Fruit fly (Drosophila melanogaster) whole organism, embryonic: ENCODE data around the gene Gr89a.

Source experiments
- Atf3 ChIP-seq: fragments of 200-800 bp; sonication (Bioruptor generic); optimal IDR thresholded peaks from 3 replicates; lab custom pipeline; 2016; ENCODE audit warnings: missing biosample characterization, missing genetic modification characterization
- B-H1 ChIP-seq: fragments of 200-800 bp; sonication (Bioruptor generic); IDR thresholded peaks from 3 replicates; pipeline ENCODE4 v1.3.6; 2022; ENCODE audit warnings: missing biosample characterization, missing genetic modification characterization
- CG1024 ChIP-seq: fragments of 200-800 bp; sonication (Bioruptor generic); IDR thresholded peaks from 2 replicates; pipeline ENCODE4 v1.3.6; 2022; ENCODE audit warnings: missing biosample characterization, missing genetic modification characterization
- CG10959 ChIP-seq: fragments of 200-800 bp; sonication (Bioruptor generic); IDR thresholded peaks from 2 replicates; pipeline ENCODE4 v1.3.6; 2022; ENCODE audit warnings: missing biosample characterization, missing genetic modification characterization
- CG11085 ChIP-seq: fragments of 200-800 bp; sonication (Bioruptor generic); IDR thresholded peaks from 2 replicates; pipeline ENCODE4 v1.3.6; 2022; ENCODE audit warnings: missing biosample characterization, missing genetic modification characterization
- CG11093 ChIP-seq: fragments of 200-800 bp; sonication (Bioruptor generic); IDR thresholded peaks from 3 replicates; pipeline ENCODE4 v1.3.6; 2022; ENCODE audit warnings: missing biosample characterization, missing genetic modification characterization
- CG11560 ChIP-seq: fragments of 200-800 bp; sonication (Bioruptor generic); IDR thresholded peaks from 3 replicates; pipeline ENCODE4 v1.3.6; 2022; ENCODE audit warnings: missing biosample characterization, missing genetic modification characterization
- CG13123 ChIP-seq: fragments of 200-800 bp; sonication (Bioruptor generic); optimal IDR thresholded peaks from 2 replicates; lab custom pipeline; 2016; ENCODE audit warnings: missing biosample characterization, missing genetic modification characterization
- CG14710 ChIP-seq: fragments of 200-800 bp; sonication (Bioruptor generic); optimal IDR thresholded peaks from 3 replicates; lab custom pipeline; 2019; ENCODE audit warnings: missing biosample characterization, mild to moderate bottlenecking, missing genetic modification characterization, moderate library complexity
- CG14860 ChIP-seq: fragments of 200-800 bp; sonication (Bioruptor generic); IDR thresholded peaks from 3 replicates; pipeline ENCODE4 v1.3.6; 2022; ENCODE audit warnings: missing biosample characterization, missing genetic modification characterization; ENCODE audit not compliant: partially characterized antibody
- CG1529 ChIP-seq: fragments of 200-800 bp; sonication (Bioruptor generic); optimal IDR thresholded peaks from 3 replicates; lab custom pipeline; 2018; ENCODE audit warnings: missing biosample characterization, missing genetic modification characterization
- CG1602 ChIP-seq: fragments of 200-800 bp; sonication (Bioruptor generic); optimal IDR thresholded peaks from 3 replicates; lab custom pipeline; 2016; ENCODE audit warnings: missing biosample characterization, missing genetic modification characterization
- CG17385 ChIP-seq: fragments of 200-800 bp; sonication (Bioruptor generic); optimal IDR thresholded peaks from 3 replicates; lab custom pipeline; 2018; ENCODE audit warnings: missing biosample characterization, mild to moderate bottlenecking, missing genetic modification characterization
- CG17802 ChIP-seq: fragments of 200-800 bp; sonication (Bioruptor generic); optimal IDR thresholded peaks from 2 replicates; lab custom pipeline; 2018; ENCODE audit warnings: missing biosample characterization, mild to moderate bottlenecking, missing genetic modification characterization, moderate library complexity
- CG1792 ChIP-seq: fragments of 200-800 bp; sonication (Bioruptor generic); optimal IDR thresholded peaks from 2 replicates; lab custom pipeline; 2016; ENCODE audit warnings: missing biosample characterization, missing genetic modification characterization
- CG18764 ChIP-seq: fragments of 200-800 bp; sonication (Bioruptor generic); optimal IDR thresholded peaks from 3 replicates; lab custom pipeline; 2016; ENCODE audit warnings: missing biosample characterization, missing genetic modification characterization
- CG31388 ChIP-seq: fragments of 200-800 bp; sonication (Bioruptor generic); optimal IDR thresholded peaks from 2 replicates; lab custom pipeline; 2016; ENCODE audit warnings: missing biosample characterization, missing genetic modification characterization
- CG6175 ChIP-seq: fragments of 200-800 bp; sonication (Bioruptor generic); IDR thresholded peaks from 3 replicates; pipeline ENCODE4 v1.3.6; 2022; ENCODE audit warnings: missing biosample characterization, missing genetic modification characterization
- CG6765 ChIP-seq: fragments of 200-800 bp; sonication (Bioruptor generic); optimal IDR thresholded peaks from 3 replicates; lab custom pipeline; 2017; ENCODE audit warnings: missing biosample characterization, mild to moderate bottlenecking, missing genetic modification characterization
- CG8388 ChIP-seq: fragments of 200-800 bp; sonication (Bioruptor generic); optimal IDR thresholded peaks from 2 replicates; lab custom pipeline; 2019; ENCODE audit warnings: missing biosample characterization, mild to moderate bottlenecking, missing genetic modification characterization, moderate library complexity
- CG9932 ChIP-seq: fragments of 200-800 bp; sonication (Bioruptor generic); IDR thresholded peaks from 2 replicates; pipeline ENCODE4 v1.3.6; 2022; ENCODE audit warnings: missing biosample characterization, missing genetic modification characterization
- Dll ChIP-seq: fragments of 200-800 bp; sonication (Bioruptor generic); IDR thresholded peaks from 4 replicates; pipeline ENCODE4 v1.3.6; 2022; ENCODE audit warnings: missing biosample characterization, missing genetic modification characterization; ENCODE audit not compliant: partially characterized antibody
- Dref ChIP-seq: fragments of 200-800 bp; sonication (Bioruptor generic); IDR thresholded peaks from 2 replicates; pipeline ENCODE4 v1.3.6; 2022; ENCODE audit warnings: missing biosample characterization, missing genetic modification characterization
- E2f2 ChIP-seq: fragments of 200-800 bp; sonication (Bioruptor generic); IDR thresholded peaks from 2 replicates; pipeline ENCODE4 v1.3.6; 2022; ENCODE audit warnings: missing biosample characterization, missing genetic modification characterization
- Ets65A ChIP-seq: fragments of 200-800 bp; sonication (Bioruptor generic); peaks from one replicate; lab custom pipeline; 2016; ENCODE audit warnings: missing biosample characterization, missing genetic modification characterization
- GATAe ChIP-seq: fragments of 200-800 bp; sonication (Bioruptor generic); conservative IDR thresholded peaks from 2 replicates; pipeline ENCODE4 v1.3.6; 2022; ENCODE audit warnings: missing biosample characterization, missing genetic modification characterization
- HLH54F ChIP-seq: fragments of 200-800 bp; sonication (Bioruptor generic); optimal IDR thresholded peaks from 3 replicates; lab custom pipeline; 2016; ENCODE audit warnings: missing biosample characterization, missing genetic modification characterization
- Hmr ChIP-seq: fragments of 200-800 bp; sonication (Bioruptor generic); optimal IDR thresholded peaks from 3 replicates; lab custom pipeline; 2017; ENCODE audit warnings: mild to moderate bottlenecking, missing biosample characterization, missing genetic modification reagents, missing genetic modification characterization
- Hr78 ChIP-seq, 2 experiments: fragments of 200-800 bp in 1 of 2; fragments of >200 bp in 1 of 2; sonication (Bioruptor generic) in 1 of 2; optimal IDR thresholded peaks; 2 replicates each; lab custom pipeline; 2017 to 2019; ENCODE audit warnings: missing biosample characterization in 2 of 2, missing genetic modification characterization in 2 of 2, mild to moderate bottlenecking in 1 of 2, moderate library complexity in 1 of 2
- MBD-R2 ChIP-seq: fragments of 200-800 bp; sonication (Bioruptor generic); IDR thresholded peaks from 2 replicates; pipeline ENCODE4 v1.3.6; 2022; ENCODE audit warnings: missing biosample characterization, missing genetic modification characterization
- Max ChIP-seq: fragments of 200-800 bp; sonication (Bioruptor generic); optimal IDR thresholded peaks from 2 replicates; lab custom pipeline; 2016; ENCODE audit warnings: missing biosample characterization, mild to moderate bottlenecking, missing genetic modification characterization
- Oli ChIP-seq: fragments of 200-800 bp; sonication (Bioruptor generic); optimal IDR thresholded peaks from 2 replicates; lab custom pipeline; 2018; ENCODE audit warnings: missing biosample characterization, mild to moderate bottlenecking, missing genetic modification characterization, moderate library complexity
- Poxn ChIP-seq: fragments of 200-800 bp; sonication (Bioruptor generic); IDR thresholded peaks from 2 replicates; pipeline ENCODE4 v1.3.6; 2022; ENCODE audit warnings: missing biosample characterization, missing genetic modification characterization
- Rx ChIP-seq: fragments of 200-800 bp; sonication (Bioruptor generic); IDR thresholded peaks from 2 replicates; pipeline ENCODE4 v1.3.6; 2022; ENCODE audit warnings: missing biosample characterization, missing genetic modification characterization
- Spps ChIP-seq: fragments of 200-800 bp; sonication (Bioruptor generic); optimal IDR thresholded peaks from 2 replicates; lab custom pipeline; 2018; ENCODE audit warnings: missing biosample characterization, mild to moderate bottlenecking, missing genetic modification characterization
- Usf ChIP-seq: fragments of 200-800 bp; sonication (Bioruptor generic); optimal IDR thresholded peaks from 2 replicates; lab custom pipeline; 2017; ENCODE audit warnings: missing genotype, missing biosample characterization, missing genetic modification characterization
- chm ChIP-seq: fragments of 200-800 bp; sonication (Bioruptor generic); IDR thresholded peaks from 2 replicates; pipeline ENCODE4 v1.3.6; 2022; ENCODE audit warnings: missing biosample characterization, missing genetic modification characterization
- da ChIP-seq: fragments of 200-800 bp; sonication (Bioruptor generic); optimal IDR thresholded peaks from 2 replicates; lab custom pipeline; 2016; ENCODE audit warnings: missing biosample characterization, missing genetic modification characterization
- eyg ChIP-seq: fragments of 200-800 bp; sonication (Bioruptor generic); optimal IDR thresholded peaks from 3 replicates; lab custom pipeline; 2016; ENCODE audit warnings: missing biosample characterization, missing genetic modification characterization
- gce ChIP-seq: fragments of 200-800 bp; sonication (Bioruptor generic); IDR thresholded peaks from 3 replicates; pipeline ENCODE4 v1.3.6; 2022; ENCODE audit warnings: missing biosample characterization, missing genetic modification characterization
- lbe ChIP-seq: fragments of 200-800 bp; sonication (Bioruptor generic); optimal IDR thresholded peaks from 2 replicates; lab custom pipeline; 2016; ENCODE audit warnings: missing biosample characterization, mild to moderate bottlenecking, missing genetic modification characterization
- otp ChIP-seq: fragments of 200-800 bp; sonication (Bioruptor generic); IDR thresholded peaks from 3 replicates; pipeline ENCODE4, ENCODE4 v1.3.6; 2022; ENCODE audit warnings: missing biosample characterization, missing genetic modification characterization
- pho ChIP-seq: fragments of 200-800 bp; sonication (Bioruptor generic); optimal IDR thresholded peaks from 2 replicates; lab custom pipeline; 2016; ENCODE audit warnings: missing biosample characterization, missing genetic modification characterization
- phol ChIP-seq: fragments of 200-800 bp; sonication (Bioruptor generic); optimal IDR thresholded peaks from 3 replicates; lab custom pipeline; 2018; ENCODE audit warnings: missing biosample characterization, mild to moderate bottlenecking, missing genetic modification characterization, moderate library complexity
- pita ChIP-seq: fragments of 200-800 bp; sonication (Bioruptor generic); optimal IDR thresholded peaks from 2 replicates; lab custom pipeline; 2017; ENCODE audit warnings: missing biosample characterization, mild to moderate bottlenecking, missing genetic modification characterization
- repo ChIP-seq: fragments of 200-800 bp; sonication (Bioruptor generic); optimal IDR thresholded peaks from 2 replicates; lab custom pipeline; 2016; ENCODE audit warnings: missing biosample characterization, missing genetic modification characterization
- row ChIP-seq: fragments of 200-800 bp; sonication (Bioruptor generic); IDR thresholded peaks from 3 replicates; pipeline ENCODE4 v1.3.6; 2022; ENCODE audit warnings: missing biosample characterization, missing genetic modification characterization
- slbo ChIP-seq: fragments of 200-800 bp; sonication (Bioruptor generic); IDR thresholded peaks from 2 replicates; pipeline ENCODE4 v1.3.6; 2022; ENCODE audit warnings: missing biosample characterization, missing genetic modification characterization
- stwl ChIP-seq: fragments of 200-800 bp; sonication (Bioruptor generic); optimal IDR thresholded peaks from 3 replicates; lab custom pipeline; 2018; ENCODE audit warnings: missing biosample characterization, mild to moderate bottlenecking, missing genetic modification characterization, moderate library complexity
- toy ChIP-seq: fragments of 200-800 bp; sonication (Bioruptor generic); IDR thresholded peaks from 2 replicates; pipeline ENCODE4 v1.3.6; 2022; ENCODE audit warnings: missing biosample characterization, missing genetic modification characterization
- ttk ChIP-seq: fragments of 200-800 bp; sonication (Bioruptor generic); IDR thresholded peaks from 2 replicates; pipeline ENCODE4 v2.1.2; 2022; ENCODE audit warnings: missing biosample characterization, missing genetic modification characterization
- wdn ChIP-seq: fragments of 200-800 bp; sonication (Bioruptor generic); IDR thresholded peaks from 2 replicates; pipeline ENCODE4 v1.3.6; 2022; ENCODE audit warnings: missing biosample characterization, missing genetic modification characterization
- zfh1 ChIP-seq: fragments of 200-800 bp; sonication (Bioruptor generic); IDR thresholded peaks from 3 replicates; pipeline ENCODE4 v1.3.6; 2022; ENCODE audit warnings: missing biosample characterization, missing genetic modification characterization

Gr89a gene

dm6 chr3R:16483877-16484417 lies 14.8 kb downstream of the Gr89a start, which contains the start of gene Der-2 (continued):
- TF ChIP-seq HLH54F (GFP tag; lab: Kevin White, UChicago) (no peak), GATAe (no peak), toy (GFP tag; lab: Robert Waterston, UW) (no peak), CG8388 (GFP tag; lab: Kevin White, UChicago) (no peak), CG14860 (GFP tag; lab: Robert Waterston, UW) (peak; percentile 74), chm (GFP tag; lab: Robert Waterston, UW) (no peak), eyg (no peak), CG11560 (tag; lab: Robert Waterston, UW) (no peak), CG1792 (GFP tag; lab: Kevin White, UChicago) (no peak), MBD-R2 (GFP tag; lab: Robert Waterston, UW) (peak; percentile 77), Rx (GFP tag; lab: Robert Waterston, UW) (no peak), B-H1 (GFP tag; lab: Robert Waterston, UW) (no peak), repo (no peak), CG1529 (GFP tag; lab: Kevin White, UChicago) (no peak), ttk (GFP tag; lab: Robert Waterston, UW) (no peak), Usf (GFP tag; lab: Kevin White, UChicago) (no peak), otp (GFP tag; lab: Robert Waterston, UW) (no peak), CG17802 (tag; lab: Kevin White, UChicago) (no peak), CG17385 (GFP tag; lab: Kevin White, UChicago) (no peak), slbo (GFP tag; lab: Robert Waterston, UW) (no peak), CG11093 (GFP tag; lab: Robert Waterston, UW) (no peak), CG14710 (tag; lab: Kevin White, UChicago) (no peak), Dref (peak; percentile 75), CG6175 (no peak), Poxn (no peak), CG18764 (GFP tag; lab: Kevin White, UChicago) (no peak), da (GFP tag; lab: Kevin White, UChicago) (no peak), pita (GFP tag; lab: Kevin White, UChicago) (no peak), row (peak; percentile 52; the same call in 2 of the 3 replicates), E2f2 (GFP tag; lab: Robert Waterston, UW) (peak; percentile 85), gce (GFP tag; lab: Robert Waterston, UW) (no peak), Atf3 (GFP tag; lab: Kevin White, UChicago) (no peak), phol (no peak), Spps (no peak), CG9932 (GFP tag; lab: Robert Waterston, UW) (0 out of 2 replicates have a peak, but pooled peaks have one; percentile 3), CG13123 (GFP tag; lab: Kevin White, UChicago) (no peak), stwl (tag; lab: Kevin White, UChicago) (peak; percentile 57), Oli (tag; lab: Kevin White, UChicago) (no peak), Hmr (no peak), pho (GFP tag; lab: Kevin White, UChicago) (no peak), Dll (GFP tag; lab: Robert Waterston, UW) (peak; percentile 94), Hr78 (GFP tag; optimal IDR thresholded peaks at IDR 0.05; lab: Kevin White, UChicago) (no peak), zfh1 (GFP tag; lab: Robert Waterston, UW) (no peak), CG1602 (GFP tag; lab: Kevin White, UChicago) (no peak), Ets65A (peak; percentile 67), CG1024 (GFP tag; lab: Robert Waterston, UW) (no peak), Max (GFP tag; lab: Kevin White, UChicago) (no peak), CG11085 (GFP tag; lab: Robert Waterston, UW) (no peak), lbe (GFP tag; lab: Kevin White, UChicago) (no peak), CG6765 (no peak), CG31388 (GFP tag; lab: Kevin White, UChicago) (no peak), CG10959 (GFP tag; lab: Robert Waterston, UW) (no peak), wdn (GFP tag; lab: Robert Waterston, UW) (no peak)
